Worm (Caenorhabditis elegans) whole organism, mixed stage, embryonic: ENCODE measurements around the gene lgc-43.

Experiments used
- M03D4.4 ChIP-seq: sonication (generic microtip); optimal IDR thresholded peaks from 2 replicates; lab custom pipeline; 2017; ENCODE audit warnings: mild to moderate bottlenecking, missing genetic modification characterization, missing compliant biosample characterization
- bed-3 ChIP-seq: fragments of 200-800 bp; sonication (Bioruptor generic); optimal IDR thresholded peaks from 3 replicates; lab custom pipeline; 2018; ENCODE audit warnings: mild to moderate bottlenecking, missing genetic modification characterization, moderate library complexity, missing compliant biosample characterization
- blmp-1 ChIP-seq: fragments of 150-350 bp; optimal IDR thresholded peaks from 2 replicates; lab custom pipeline; 2014; ENCODE audit warnings: missing biosample characterization, missing genetic modification characterization
- ceh-39 ChIP-seq: fragments of 150-350 bp; optimal IDR thresholded peaks from 2 replicates; lab custom pipeline; 2014; ENCODE audit warnings: missing biosample characterization, missing genetic modification characterization
- ceh-43 ChIP-seq: fragments of 200-800 bp; sonication (Bioruptor generic); optimal IDR thresholded peaks from 2 replicates; lab custom pipeline; 2018; ENCODE audit warnings: mild to moderate bottlenecking, missing genetic modification characterization, moderate library complexity, missing compliant biosample characterization
- ceh-83 ChIP-seq: fragments of 200-800 bp; sonication (Bioruptor generic); optimal IDR thresholded peaks from 2 replicates; lab custom pipeline; 2018; ENCODE audit warnings: mild to moderate bottlenecking, missing genetic modification characterization, missing compliant biosample characterization
- ces-1 ChIP-seq: fragments of 150-350 bp; optimal IDR thresholded peaks from 2 replicates; lab custom pipeline; 2014; ENCODE audit warnings: missing biosample characterization, missing genetic modification reagents, missing genetic modification characterization
- cnd-1 ChIP-seq: fragments of 200-800 bp; sonication (Bioruptor generic); optimal IDR thresholded peaks from 2 replicates; lab custom pipeline; 2018; ENCODE audit warnings: mild to moderate bottlenecking, missing genetic modification characterization, missing compliant biosample characterization
- drap-1 ChIP-seq: fragments of 200-800 bp; sonication (Bioruptor generic); optimal IDR thresholded peaks from 3 replicates; lab custom pipeline; 2018; ENCODE audit warnings: mild to moderate bottlenecking, missing genetic modification characterization, missing compliant biosample characterization
- elt-1 ChIP-seq: sonication (generic microtip); optimal IDR thresholded peaks from 2 replicates; lab custom pipeline; 2017; ENCODE audit warnings: missing genetic modification characterization, mild to moderate bottlenecking, missing compliant biosample characterization, antibody characterized with exemption, moderate library complexity, borderline replicate concordance; ENCODE audit not compliant: insufficient read depth
- elt-3 ChIP-seq: fragments of 150-350 bp; optimal IDR thresholded peaks from 2 replicates; lab custom pipeline; 2014; ENCODE audit warnings: missing biosample characterization, missing genetic modification characterization
- flh-1 ChIP-seq: fragments of 200-800 bp; sonication (Bioruptor generic); optimal IDR thresholded peaks from 2 replicates; lab custom pipeline; 2018; ENCODE audit warnings: mild to moderate bottlenecking, missing genetic modification characterization, moderate library complexity, missing compliant biosample characterization
- ham-2 ChIP-seq: fragments of 200-800 bp; sonication (Bioruptor generic); optimal IDR thresholded peaks from 2 replicates; lab custom pipeline; 2018; ENCODE audit warnings: mild to moderate bottlenecking, missing genetic modification characterization, missing compliant biosample characterization
- hlh-1 ChIP-seq: fragments of 150-350 bp; optimal IDR thresholded peaks from 2 replicates; lab custom pipeline; 2014; ENCODE audit warnings: missing biosample characterization, missing genetic modification reagents, missing genetic modification characterization
- lin-13 ChIP-seq: fragments of 150-350 bp; optimal IDR thresholded peaks from 2 replicates; lab custom pipeline; 2014; ENCODE audit warnings: missing biosample characterization, missing genetic modification characterization
- lin-32 ChIP-seq: fragments of 200-800 bp; sonication (Bioruptor generic); optimal IDR thresholded peaks from 2 replicates; lab custom pipeline; 2018; ENCODE audit warnings: mild to moderate bottlenecking, missing genetic modification characterization, missing compliant biosample characterization
- lsy-2 ChIP-seq: fragments of 150-350 bp; optimal IDR thresholded peaks from 2 replicates; lab custom pipeline; 2014; ENCODE audit warnings: missing biosample characterization, missing genetic modification characterization
- mab-5 ChIP-seq: fragments of 150-350 bp; optimal IDR thresholded peaks from 2 replicates; lab custom pipeline; 2014; ENCODE audit warnings: missing biosample characterization, missing genetic modification characterization
- mep-1 ChIP-seq: fragments of 150-350 bp; optimal IDR thresholded peaks from 2 replicates; lab custom pipeline; 2017; ENCODE audit warnings: missing biosample characterization, missing genetic modification reagents, missing genetic modification characterization, inconsistent platforms
- mls-2 ChIP-seq: sonication (generic microtip); optimal IDR thresholded peaks from 2 replicates; lab custom pipeline; 2016; ENCODE audit warnings: mild to moderate bottlenecking, missing genetic modification characterization, moderate library complexity, missing compliant biosample characterization
- nhr-12 ChIP-seq: fragments of 150-350 bp; optimal IDR thresholded peaks from 2 replicates; lab custom pipeline; 2014; ENCODE audit warnings: missing biosample characterization, missing genetic modification characterization
- nhr-2 ChIP-seq: fragments of 150-350 bp; optimal IDR thresholded peaks from 2 replicates; lab custom pipeline; 2014; ENCODE audit warnings: missing biosample characterization, missing genetic modification characterization
- nhr-237 ChIP-seq: fragments of 150-350 bp; optimal IDR thresholded peaks from 2 replicates; lab custom pipeline; 2014; ENCODE audit warnings: missing biosample characterization, missing genetic modification characterization
- nhr-28 ChIP-seq: fragments of 150-350 bp; optimal IDR thresholded peaks from 2 replicates; lab custom pipeline; 2014; ENCODE audit warnings: missing biosample characterization, missing genetic modification characterization
- nhr-76 ChIP-seq: sonication (generic microtip); optimal IDR thresholded peaks from 2 replicates; lab custom pipeline; 2017; ENCODE audit warnings: missing biosample characterization, missing genetic modification characterization
- pha-4 ChIP-seq: fragments of 150-350 bp; optimal IDR thresholded peaks from 2 replicates; lab custom pipeline; 2018; ENCODE audit warnings: missing biosample characterization, missing genetic modification reagents, missing genetic modification characterization
- snpc-4 ChIP-seq: fragments of 150-350 bp; optimal IDR thresholded peaks from 2 replicates; lab custom pipeline; 2014; ENCODE audit warnings: missing biosample characterization, missing genetic modification characterization
- sptf-1 ChIP-seq: sonication (generic microtip); optimal IDR thresholded peaks from 2 replicates; lab custom pipeline; 2017; ENCODE audit warnings: mild to moderate bottlenecking, missing genetic modification characterization, moderate library complexity, missing compliant biosample characterization
- tbx-8 ChIP-seq: fragments of 200-800 bp; sonication (Bioruptor generic); optimal IDR thresholded peaks from 2 replicates; lab custom pipeline; 2018; ENCODE audit warnings: mild to moderate bottlenecking, missing genetic modification characterization, moderate library complexity, missing compliant biosample characterization
- unc-120 ChIP-seq: sonication (generic microtip); optimal IDR thresholded peaks from 2 replicates; lab custom pipeline; 2017; ENCODE audit warnings: missing genetic modification characterization, missing compliant biosample characterization; ENCODE audit not compliant: poor library complexity, severe bottlenecking
- unc-39 ChIP-seq: fragments of 150-350 bp; optimal IDR thresholded peaks from 2 replicates; lab custom pipeline; 2014; ENCODE audit warnings: missing biosample characterization, missing genetic modification characterization
- unc-62 ChIP-seq: fragments of 150-350 bp; optimal IDR thresholded peaks from 2 replicates; lab custom pipeline; 2014; ENCODE audit warnings: missing biosample characterization, missing genetic modification reagents, missing genetic modification characterization

Gene lgc-43

DNA sequence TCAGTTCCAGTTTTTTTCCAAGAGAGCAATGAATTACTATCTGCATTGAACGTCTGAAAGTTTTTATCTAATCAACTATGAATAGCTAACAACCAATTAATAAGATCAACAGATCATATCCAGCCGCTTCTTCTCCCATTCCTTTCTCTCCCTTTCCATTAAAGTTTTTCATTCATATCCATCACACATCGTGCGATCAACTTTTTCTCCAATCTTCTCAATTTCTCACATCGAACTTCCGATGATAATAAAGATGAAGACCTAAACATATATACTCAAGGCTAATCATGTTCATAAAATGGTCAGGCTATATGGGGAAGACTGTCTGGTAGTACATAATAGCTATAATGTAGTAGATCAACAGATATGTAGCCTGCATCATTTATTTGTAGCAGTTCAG, 33.8 kb downstream of the lgc-43 start:
- TF ChIP-seq unc-62: no peak
- TF ChIP-seq ceh-83 (GFP tag; lab: Kevin White, UChicago): no peak
- TF ChIP-seq drap-1 (GFP tag; lab: Kevin White, UChicago): no peak
- TF ChIP-seq, all 35 proteins: peak for 0

- TF ChIP-seq lin-32 (GFP tag; lab: Kevin White, UChicago): no peak
- TF ChIP-seq pha-4 (tag; lab: Kevin White, UChicago): no peak
- TF ChIP-seq elt-3: no peak
- no peak for TF ChIP-seq unc-62
- no peak for TF ChIP-seq ceh-39 (tag; lab: Kevin White, UChicago)
- TF ChIP-seq nhr-28 (tag; lab: Kevin White, UChicago): no peak
- TF ChIP-seq nhr-12 (tag; lab: Kevin White, UChicago): no peak
- TF ChIP-seq mls-2 (tag; lab: Kevin White, UChicago): no peak
- TF ChIP-seq tbx-8 (GFP tag; lab: Kevin White, UChicago): no peak
- TF ChIP-seq ham-2: no peak
- no peak for TF ChIP-seq ces-1 (GFP tag; lab: Kevin White, UChicago)
- no peak for TF ChIP-seq sptf-1 (tag; lab: Kevin White, UChicago)
- no peak for TF ChIP-seq mab-5 (tag; lab: Kevin White, UChicago)
Observed at ce11 chrIV:10614918-10615477, 36.5 kb downstream of the lgc-43 start, which contains the start of gene ptr-14. ptr-14 (plus strand) TSS chrIV:10615427.

DNA sequence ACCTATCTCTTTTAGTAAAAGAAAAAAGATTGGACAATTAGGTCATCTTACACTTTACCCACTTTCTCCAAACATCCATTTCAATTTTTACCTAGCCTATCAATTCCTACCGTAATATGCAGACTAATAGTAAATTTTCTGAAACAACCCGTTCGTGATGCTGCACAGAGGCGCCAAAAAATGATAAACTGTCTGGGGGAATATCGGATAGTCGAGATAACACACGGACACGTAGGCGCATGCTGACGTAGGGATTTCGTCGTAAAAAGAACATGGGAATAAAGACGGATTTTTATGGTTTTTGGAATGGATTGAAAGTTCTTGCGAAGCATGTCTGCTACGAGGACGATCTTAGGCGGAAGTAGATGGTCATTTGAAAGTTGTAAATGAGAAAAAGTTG, 37.9 kb downstream of the lgc-43 start:
- TF ChIP-seq nhr-12 (tag; lab: Kevin White, UChicago) (no peak), flh-1 (GFP tag; lab: Kevin White, UChicago) (no peak), sptf-1 (tag; lab: Kevin White, UChicago) (no peak), elt-1 (tag; lab: Kevin White, UChicago) (no peak), nhr-2 (no peak), mep-1 (no peak), unc-120 (tag; lab: Kevin White, UChicago) (no peak), ceh-83 (GFP tag; lab: Kevin White, UChicago) (no peak), snpc-4 (tag; lab: Kevin White, UChicago) (no peak), nhr-76 (tag; lab: Kevin White, UChicago) (no peak), blmp-1 (no peak), drap-1 (GFP tag; lab: Kevin White, UChicago) (no peak), lsy-2 (tag; lab: Kevin White, UChicago) (no peak), mls-2 (tag; lab: Kevin White, UChicago) (no peak), ham-2 (no peak), ceh-39 (tag; lab: Kevin White, UChicago) (no peak), elt-3 (no peak), unc-39 (tag; lab: Kevin White, UChicago) (no peak), pha-4 (tag; lab: Kevin White, UChicago) (no peak), ceh-43 (no peak)

DNA sequence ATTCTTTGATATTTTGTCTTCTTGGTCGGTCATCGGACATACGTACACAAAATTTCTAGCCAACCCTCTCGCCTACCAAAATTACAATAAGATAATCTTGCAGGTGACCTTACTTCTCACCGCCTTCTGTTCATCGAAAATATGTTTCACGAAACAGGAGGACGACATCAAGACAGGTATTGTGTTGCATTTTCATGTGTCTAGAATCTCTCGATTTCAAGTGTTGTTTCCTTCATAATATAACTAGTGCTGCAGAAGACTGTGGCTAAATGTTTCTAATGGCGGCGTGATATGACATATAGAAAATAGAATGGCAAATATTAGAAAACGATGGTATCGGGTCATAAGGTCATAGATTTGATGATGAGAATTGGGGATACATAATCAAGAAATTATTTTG, 38.6 kb downstream of the lgc-43 start:
- TF ChIP-seq M03D4.4 (tag; lab: Kevin White, UChicago): no peak
- TF ChIP-seq hlh-1: no peak

- TF ChIP-seq M03D4.4 (tag; lab: Kevin White, UChicago) (no peak), pha-4 (tag; lab: Kevin White, UChicago) (no peak), blmp-1 (no peak), flh-1 (GFP tag; lab: Kevin White, UChicago) (no peak), ceh-39 (tag; lab: Kevin White, UChicago) (no peak), nhr-76 (tag; lab: Kevin White, UChicago) (no peak), elt-3 (no peak), snpc-4 (tag; lab: Kevin White, UChicago) (no peak), elt-1 (tag; lab: Kevin White, UChicago) (no peak), sptf-1 (tag; lab: Kevin White, UChicago) (no peak), bed-3 (GFP tag; lab: Kevin White, UChicago) (no peak), mls-2 (tag; lab: Kevin White, UChicago) (no peak), drap-1 (GFP tag; lab: Kevin White, UChicago) (no peak), unc-62 (no peak), ces-1 (GFP tag; lab: Kevin White, UChicago) (no peak), cnd-1 (no peak), lin-13 (no peak), mep-1 (no peak), nhr-237 (tag; lab: Kevin White, UChicago) (no peak), mab-5 (tag; lab: Kevin White, UChicago) (no peak)
Observed at ce11 chrIV:10620811-10621210, 42.3 kb downstream of the lgc-43 start, which contains the start of gene R09H10.7. R09H10.7 (plus strand) TSS chrIV:10621111.
